Fruit fly (Drosophila melanogaster): Measurements from ENCODE around the gene Cp190.
A peak's percentile ranks its signal among the peaks of the same experiment; 100 is the strongest.

Cp190 gene

DNA sequence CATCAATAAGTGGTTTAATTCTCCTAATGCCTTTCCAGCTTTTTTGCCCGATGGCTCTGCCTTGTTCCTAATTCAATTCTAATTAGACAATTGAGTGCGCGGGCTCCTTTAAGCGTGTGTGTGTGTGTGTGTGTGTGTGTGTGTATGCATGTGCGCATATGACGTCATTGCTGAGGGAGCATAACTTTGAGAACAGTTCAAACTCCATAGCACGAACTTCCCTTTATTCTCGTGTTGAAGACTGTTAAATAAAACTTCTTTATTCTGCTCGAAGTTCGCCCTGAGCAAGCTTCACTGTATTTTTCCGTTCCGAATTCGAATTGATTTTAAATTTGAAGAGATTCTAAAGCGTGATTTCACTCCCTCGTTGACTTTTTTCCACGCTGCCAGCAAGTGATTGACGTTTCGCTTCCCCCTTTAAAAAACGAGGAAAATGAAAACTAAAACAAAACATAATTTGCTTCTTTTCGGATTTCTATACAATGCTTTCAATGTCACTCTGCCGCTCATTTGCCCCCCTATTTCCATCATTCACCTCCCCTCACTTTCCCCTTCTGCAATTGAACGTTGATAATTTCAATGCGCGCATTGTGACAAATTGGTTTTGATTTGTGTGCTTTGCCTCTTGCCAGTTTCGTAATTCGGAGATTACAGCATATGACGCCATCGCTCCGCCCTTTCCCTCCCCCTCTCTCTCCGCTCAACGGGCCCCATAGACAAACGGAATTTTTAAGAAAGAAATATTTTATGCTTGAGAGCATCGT, 17.4 kb upstream of the Cp190 start:
- TF ChIP-seq CG8478 (optimal IDR thresholded peaks at IDR 0.05) (no peak), psq (optimal IDR thresholded peaks at IDR 0.05) (no peak), usp (GFP tag; optimal IDR thresholded peaks at IDR 0.05) (no peak), Dll (optimal IDR thresholded peaks at IDR 0.05) (no peak), pan (optimal IDR thresholded peaks at IDR 0.05) (no peak), EcR (GFP tag; optimal IDR thresholded peaks at IDR 0.05) (no peak)

- TF ChIP-seq psq (optimal IDR thresholded peaks at IDR 0.05) (no peak), CG8478 (optimal IDR thresholded peaks at IDR 0.05) (peak; percentile 76), pan (optimal IDR thresholded peaks at IDR 0.05) (no peak), EcR (GFP tag; optimal IDR thresholded peaks at IDR 0.05) (no peak), Dll (optimal IDR thresholded peaks at IDR 0.05) (no peak)
Observed at dm6 chr3R:15291551-15292223, 16.6 kb upstream of the Cp190 start.

- TF ChIP-seq CG8478 (optimal IDR thresholded peaks at IDR 0.05) = peak; percentile 2
- TF ChIP-seq Dll (optimal IDR thresholded peaks at IDR 0.05) = no peak
Observed at dm6 chr3R:15290642-15291118, 15.6 kb upstream of the Cp190 start, which contains the start of gene CG45218. Gene CG45218 (minus strand): TSS chr3R:15290799.

DNA sequence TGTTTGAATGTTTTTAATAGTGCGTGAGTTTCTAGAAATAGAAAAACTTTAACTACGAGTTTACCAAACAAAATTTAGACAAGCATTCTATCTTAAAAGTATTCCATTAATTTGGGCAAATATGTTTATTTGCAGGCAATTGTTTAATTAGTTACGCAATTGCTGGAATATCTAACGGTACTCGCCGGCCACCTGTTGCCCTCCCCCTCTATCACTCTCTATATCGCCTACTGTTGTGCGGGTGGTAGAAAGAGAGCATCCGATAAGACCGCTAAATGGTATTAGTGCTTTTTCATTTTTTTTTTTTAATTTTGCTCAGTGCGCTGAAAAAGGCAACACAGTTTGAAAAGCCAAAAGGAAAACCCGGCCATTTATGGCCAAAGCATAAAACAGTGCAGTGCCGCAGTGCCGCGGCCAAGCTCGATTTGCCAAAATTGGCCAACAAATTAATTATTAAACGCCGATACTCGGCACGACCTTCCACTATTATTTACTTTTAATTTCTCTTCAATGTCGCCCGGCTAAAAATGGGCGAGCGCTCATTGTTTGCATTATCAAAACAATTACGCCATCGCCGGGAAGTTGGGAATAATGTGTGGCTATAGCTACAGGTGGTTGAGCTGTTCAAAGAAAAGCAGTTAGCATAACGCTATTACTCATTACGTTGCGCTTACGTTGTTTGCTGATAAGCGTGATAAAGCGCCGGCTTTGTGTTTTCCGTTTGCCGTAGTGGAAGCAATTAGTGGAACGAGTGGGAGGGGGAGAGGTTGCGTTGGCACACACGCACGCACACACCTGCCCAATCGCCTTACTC, 15.0 kb upstream of the Cp190 start:
- TF ChIP-seq pan (optimal IDR thresholded peaks at IDR 0.05) (peak; percentile 3), Dll (optimal IDR thresholded peaks at IDR 0.05) (no peak)

dm6 chr3R:15288802-15289201, 13.8 kb upstream of the Cp190 start:
- TF ChIP-seq EcR (GFP tag; optimal IDR thresholded peaks at IDR 0.05) (no peak), pan (optimal IDR thresholded peaks at IDR 0.05) (no peak), CG8478 (optimal IDR thresholded peaks at IDR 0.05) (no peak), psq (optimal IDR thresholded peaks at IDR 0.05) (no peak), Dll (optimal IDR thresholded peaks at IDR 0.05) (no peak), usp (GFP tag; optimal IDR thresholded peaks at IDR 0.05) (no peak)

DNA sequence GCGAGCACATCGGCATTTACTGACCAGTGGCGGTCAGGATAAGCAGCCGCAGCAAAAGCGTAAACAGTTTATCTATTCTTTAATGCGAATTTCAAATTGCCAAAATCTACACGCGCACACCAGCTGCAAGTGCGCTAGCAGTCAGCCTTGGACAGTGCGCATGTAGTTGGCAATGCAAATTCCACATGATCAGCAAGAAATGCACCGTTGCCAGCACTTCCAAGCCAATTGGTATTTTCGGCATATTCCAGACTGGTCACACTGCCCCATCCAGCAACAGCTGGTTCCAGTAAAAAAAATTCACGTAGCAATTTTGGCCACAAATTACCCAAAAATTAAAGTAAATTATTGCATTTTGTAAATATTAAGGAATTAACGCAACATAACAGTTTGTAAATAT, 12.7 kb upstream of the Cp190 start:
- no peak for TF ChIP-seq EcR (GFP tag; optimal IDR thresholded peaks at IDR 0.05)
- TF ChIP-seq Dll (optimal IDR thresholded peaks at IDR 0.05) = no peak
- TF ChIP-seq CG8478 (optimal IDR thresholded peaks at IDR 0.05) = no peak
- TF ChIP-seq usp (GFP tag; optimal IDR thresholded peaks at IDR 0.05) = no peak
- no peak for TF ChIP-seq pan (optimal IDR thresholded peaks at IDR 0.05)
- TF ChIP-seq psq (optimal IDR thresholded peaks at IDR 0.05) = no peak

dm6 chr3R:15286693-15287041, 11.6 kb upstream of the Cp190 start:
- TF ChIP-seq pan (optimal IDR thresholded peaks at IDR 0.05) (no peak), CG8478 (optimal IDR thresholded peaks at IDR 0.05) (no peak), usp (GFP tag; optimal IDR thresholded peaks at IDR 0.05) (no peak), Dll (optimal IDR thresholded peaks at IDR 0.05) (no peak)

DNA sequence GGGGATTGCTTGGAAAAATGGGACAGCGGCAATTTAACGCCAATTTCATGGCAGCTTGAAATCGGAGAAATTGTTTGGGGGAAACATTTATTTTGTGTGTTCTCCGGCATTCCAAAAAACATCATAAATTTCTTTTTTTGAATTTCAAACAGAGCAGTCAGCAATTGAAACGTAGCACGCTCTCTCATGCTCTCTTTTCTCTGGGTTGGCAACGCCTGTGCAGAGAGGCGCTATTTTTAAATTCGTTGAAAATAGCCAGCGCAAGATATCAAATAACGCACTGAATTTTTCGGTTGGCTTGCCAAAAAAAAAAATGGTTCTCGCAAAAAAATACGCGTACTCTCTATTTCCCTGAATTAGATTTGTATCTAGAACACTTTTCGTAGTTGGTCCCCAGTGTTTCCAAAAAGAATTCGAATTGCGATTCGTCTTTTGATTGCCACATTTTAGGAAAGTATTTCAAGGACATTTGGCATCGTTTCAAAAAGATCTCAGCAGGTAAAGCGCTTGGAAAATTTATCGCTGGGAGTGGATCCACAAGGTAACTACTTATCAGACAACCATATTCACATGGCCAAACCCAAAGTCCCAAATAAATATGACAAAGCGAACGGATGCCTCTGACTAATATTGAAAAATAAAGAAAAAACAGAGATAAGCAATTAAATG, 11.1 kb upstream of the Cp190 start:
- TF ChIP-seq CG8478 (optimal IDR thresholded peaks at IDR 0.05) (no peak), usp (GFP tag; optimal IDR thresholded peaks at IDR 0.05) (no peak), EcR (GFP tag; optimal IDR thresholded peaks at IDR 0.05) (no peak), Dll (optimal IDR thresholded peaks at IDR 0.05) (no peak), pan (optimal IDR thresholded peaks at IDR 0.05) (no peak), psq (optimal IDR thresholded peaks at IDR 0.05) (no peak)

dm6 chr3R:15282982-15283809, 8.2 kb upstream of the Cp190 start:
- TF ChIP-seq CG8478 (optimal IDR thresholded peaks at IDR 0.05) (no peak), Dll (optimal IDR thresholded peaks at IDR 0.05) (no peak), psq (optimal IDR thresholded peaks at IDR 0.05) (no peak), pan (optimal IDR thresholded peaks at IDR 0.05) (no peak), EcR (GFP tag; optimal IDR thresholded peaks at IDR 0.05) (no peak), usp (GFP tag; optimal IDR thresholded peaks at IDR 0.05) (no peak)

DNA sequence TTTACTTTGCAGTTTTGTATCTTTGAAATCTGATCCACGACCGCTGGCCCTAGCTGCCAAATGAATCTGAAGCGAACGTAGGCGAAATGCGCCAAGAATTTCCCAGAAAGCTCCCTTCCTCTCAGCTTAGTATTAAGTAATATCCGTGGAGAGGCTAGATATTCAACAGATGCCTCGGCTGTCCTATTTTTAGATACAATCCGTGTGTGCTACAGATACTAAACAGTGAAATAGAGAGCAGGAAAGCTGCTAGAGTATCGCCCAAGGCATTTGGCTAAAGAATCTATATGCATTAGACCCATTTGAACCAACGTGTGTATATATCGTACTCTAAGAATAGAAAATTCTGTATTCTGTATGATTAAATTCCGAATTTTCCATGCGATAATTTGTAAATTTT, 7.3 kb upstream of the Cp190 start:
- TF ChIP-seq EcR (GFP tag; optimal IDR thresholded peaks at IDR 0.05) = no peak

- no peak for TF ChIP-seq usp (GFP tag; optimal IDR thresholded peaks at IDR 0.05)
- TF ChIP-seq psq (optimal IDR thresholded peaks at IDR 0.05) = no peak
- no peak for TF ChIP-seq Dll (optimal IDR thresholded peaks at IDR 0.05)
- no peak for TF ChIP-seq pan (optimal IDR thresholded peaks at IDR 0.05)
- TF ChIP-seq CG8478 (optimal IDR thresholded peaks at IDR 0.05) = no peak
- TF ChIP-seq EcR (GFP tag; optimal IDR thresholded peaks at IDR 0.05) = no peak
Observed at dm6 chr3R:15281335-15281963, 6.4 kb upstream of the Cp190 start.
